Fruit fly (Drosophila melanogaster) whole organism, embryonic: ENCODE measurements around the gene Gas8.

Experiments
- CG12942 ChIP-seq: fragments of 200-800 bp; sonication (Bioruptor generic); optimal IDR thresholded peaks from 3 replicates; lab custom pipeline; 2016; ENCODE audit warnings: missing biosample characterization, missing genetic modification characterization
- CG1647 ChIP-seq: fragments of 200-800 bp; sonication (Bioruptor generic); optimal IDR thresholded peaks from 3 replicates; lab custom pipeline; 2016; ENCODE audit warnings: missing biosample characterization, missing genetic modification characterization
- CG18619 ChIP-seq: fragments of 200-800 bp; sonication (Bioruptor generic); optimal IDR thresholded peaks from 3 replicates; lab custom pipeline; 2017; ENCODE audit warnings: missing biosample characterization, mild to moderate bottlenecking, missing genetic modification characterization
- CG2116 ChIP-seq: fragments of 200-800 bp; sonication (Bioruptor generic); optimal IDR thresholded peaks from 3 replicates; lab custom pipeline; 2018; ENCODE audit warnings: missing biosample characterization, mild to moderate bottlenecking, missing genetic modification characterization
- CG2889 ChIP-seq: fragments of 200-800 bp; sonication (Bioruptor generic); IDR thresholded peaks from 3 replicates; pipeline ENCODE4 v1.3.6; 2022; ENCODE audit warnings: missing biosample characterization, missing genetic modification characterization
- CG30403 ChIP-seq: fragments of 200-800 bp; sonication (Bioruptor generic); optimal IDR thresholded peaks from 3 replicates; lab custom pipeline; 2016; ENCODE audit warnings: missing biosample characterization, missing genetic modification characterization
- CG31224 ChIP-seq: fragments of 200-800 bp; sonication (Bioruptor generic); IDR thresholded peaks from 2 replicates; pipeline ENCODE4 v1.3.6; 2022; ENCODE audit warnings: missing biosample characterization, missing genetic modification characterization
- CG32532 ChIP-seq: fragments of 200-800 bp; sonication (Bioruptor generic); IDR thresholded peaks from 2 replicates; pipeline ENCODE4 v1.3.6; 2022; ENCODE audit warnings: missing biosample characterization, missing genetic modification characterization
- CG3726 ChIP-seq: fragments of 200-800 bp; sonication (Bioruptor generic); IDR thresholded peaks from 3 replicates; pipeline ENCODE4, ENCODE4 v1.3.6; 2022; ENCODE audit warnings: missing biosample characterization, missing genetic modification characterization
- CG3838 ChIP-seq: fragments of 200-800 bp; sonication (Bioruptor generic); optimal IDR thresholded peaks from 3 replicates; lab custom pipeline; 2016; ENCODE audit warnings: missing biosample characterization, missing genetic modification characterization
- CG4282 ChIP-seq: fragments of 200-800 bp; sonication (Bioruptor generic); optimal IDR thresholded peaks from 2 replicates; lab custom pipeline; 2016; ENCODE audit warnings: missing biosample characterization, missing genetic modification characterization
- CG43689 ChIP-seq: fragments of 200-800 bp; sonication (Bioruptor generic); IDR thresholded peaks from 2 replicates; pipeline ENCODE4 v1.3.6; 2022; ENCODE audit warnings: missing biosample characterization, missing genetic modification characterization
- CG4707 ChIP-seq: fragments of 200-800 bp; sonication (Bioruptor generic); optimal IDR thresholded peaks from 2 replicates; lab custom pipeline; 2018; ENCODE audit warnings: missing biosample characterization, mild to moderate bottlenecking, missing genetic modification characterization, moderate library complexity
- CG4730 ChIP-seq: fragments of 200-800 bp; sonication (Bioruptor generic); IDR thresholded peaks from 2 replicates; pipeline ENCODE4 v1.3.6; 2022; ENCODE audit warnings: missing biosample characterization, missing genetic modification characterization
- CG7786 ChIP-seq: fragments of 200-800 bp; sonication (Bioruptor generic); optimal IDR thresholded peaks from 2 replicates; lab custom pipeline; 2016; ENCODE audit warnings: missing biosample characterization, missing genetic modification characterization
- CG8290 ChIP-seq, 3 experiments: fragments of 200-800 bp; sonication (Bioruptor generic); optimal IDR thresholded peaks; 2 replicates each; lab custom pipeline; 2016 to 2019; ENCODE audit warnings: missing biosample characterization in 3 of 3, missing genetic modification characterization in 3 of 3, mild to moderate bottlenecking in 2 of 3, moderate library complexity in 1 of 3
- CTCF ChIP-seq: fragments of 200-800 bp; sonication (Bioruptor generic); optimal IDR thresholded peaks from 2 replicates; lab custom pipeline; 2017; ENCODE audit warnings: missing biosample characterization, mild to moderate bottlenecking, missing genetic modification characterization, moderate library complexity
- Dip3 ChIP-seq: fragments of 200-800 bp; sonication (Bioruptor generic); optimal IDR thresholded peaks from 3 replicates; lab custom pipeline; 2016; ENCODE audit warnings: missing biosample characterization, missing genetic modification characterization
- ERR ChIP-seq: fragments of 200-800 bp; sonication (Bioruptor generic); optimal IDR thresholded peaks from 2 replicates; lab custom pipeline; 2016; ENCODE audit warnings: missing biosample characterization, missing genetic modification characterization
- Elba2 ChIP-seq: fragments of 200-800 bp; sonication (Bioruptor generic); optimal IDR thresholded peaks from 3 replicates; lab custom pipeline; 2016; ENCODE audit warnings: missing biosample characterization, missing genetic modification characterization
- Ets65A ChIP-seq: fragments of 200-800 bp; sonication (Bioruptor generic); peaks from one replicate; lab custom pipeline; 2016; ENCODE audit warnings: missing biosample characterization, missing genetic modification characterization
- Ets97D ChIP-seq: fragments of 200-800 bp; sonication (Bioruptor generic); optimal IDR thresholded peaks from 3 replicates; lab custom pipeline; 2016; ENCODE audit warnings: missing biosample characterization, missing genetic modification characterization
- H15 ChIP-seq: fragments of 200-800 bp; sonication (Bioruptor generic); IDR thresholded peaks from 3 replicates; pipeline ENCODE4 v1.3.6; 2022; ENCODE audit warnings: missing biosample characterization, missing genetic modification characterization
- Poxn ChIP-seq: fragments of 200-800 bp; sonication (Bioruptor generic); IDR thresholded peaks from 2 replicates; pipeline ENCODE4 v1.3.6; 2022; ENCODE audit warnings: missing biosample characterization, missing genetic modification characterization
- Sin3A ChIP-seq: fragments of >200 bp; optimal IDR thresholded peaks from 2 replicates; lab custom pipeline; 2018
- abd-A ChIP-seq: fragments of 200-800 bp; sonication (Bioruptor generic); optimal IDR thresholded peaks from 3 replicates; lab custom pipeline; 2019; ENCODE audit warnings: missing biosample characterization, mild to moderate bottlenecking, missing genetic modification characterization, moderate library complexity
- ac ChIP-seq: fragments of 200-800 bp; sonication (Bioruptor generic); optimal IDR thresholded peaks from 3 replicates; lab custom pipeline; 2017; ENCODE audit warnings: missing biosample characterization, mild to moderate bottlenecking, missing genetic modification characterization
- al ChIP-seq: fragments of 200-800 bp; sonication (Bioruptor generic); IDR thresholded peaks from 2 replicates; pipeline ENCODE4 v1.3.6; 2022; ENCODE audit warnings: missing biosample characterization, missing genetic modification characterization
- cas ChIP-seq: fragments of 200-800 bp; sonication (Bioruptor generic); IDR thresholded peaks from 2 replicates; pipeline ENCODE4 v1.3.6; 2022; ENCODE audit warnings: missing biosample characterization, missing genetic modification characterization
- cato ChIP-seq: fragments of 200-800 bp; sonication (Bioruptor generic); optimal IDR thresholded peaks from 2 replicates; lab custom pipeline; 2016; ENCODE audit warnings: missing biosample characterization, missing genetic modification characterization, borderline replicate concordance
- cg ChIP-seq: fragments of 200-800 bp; sonication (Bioruptor generic); optimal IDR thresholded peaks from 3 replicates; lab custom pipeline; 2019; ENCODE audit warnings: missing biosample characterization, mild to moderate bottlenecking, missing genetic modification characterization, moderate library complexity
- cwo ChIP-seq: fragments of 200-800 bp; sonication (Bioruptor generic); optimal IDR thresholded peaks from 3 replicates; lab custom pipeline; 2017; ENCODE audit warnings: missing biosample characterization, missing genetic modification characterization, mild to moderate bottlenecking, moderate library complexity, missing genetic modification reagents
- dpn ChIP-seq, 2 experiments: fragments of 200-800 bp; sonication (Bioruptor generic); optimal IDR thresholded peaks; 3 replicates each; lab custom pipeline; 2016; ENCODE audit warnings: missing biosample characterization in 2 of 2, missing genetic modification characterization in 2 of 2
- ems ChIP-seq: fragments of 200-800 bp; sonication (Bioruptor generic); optimal IDR thresholded peaks from 3 replicates; lab custom pipeline; 2016; ENCODE audit warnings: missing biosample characterization, missing genetic modification characterization
- fd102C ChIP-seq: fragments of 200-800 bp; sonication (Bioruptor generic); optimal IDR thresholded peaks from 2 replicates; lab custom pipeline; 2018; ENCODE audit warnings: missing biosample characterization, mild to moderate bottlenecking, missing genetic modification characterization, moderate library complexity
- gce ChIP-seq: fragments of 200-800 bp; sonication (Bioruptor generic); IDR thresholded peaks from 3 replicates; pipeline ENCODE4 v1.3.6; 2022; ENCODE audit warnings: missing biosample characterization, missing genetic modification characterization
- ind ChIP-seq: fragments of 200-800 bp; sonication (Bioruptor generic); optimal IDR thresholded peaks from 3 replicates; lab custom pipeline; 2016; ENCODE audit warnings: missing biosample characterization, missing genetic modification characterization
- insv ChIP-seq, 2 experiments: fragments of 200-800 bp; sonication (Bioruptor generic); optimal IDR thresholded peaks; 3 replicates each; lab custom pipeline; 2016 to 2018; ENCODE audit warnings: missing biosample characterization in 2 of 2, missing genetic modification characterization in 2 of 2
- lmd ChIP-seq: fragments of 200-800 bp; sonication (Bioruptor generic); IDR thresholded peaks from 2 replicates; pipeline ENCODE4 v1.3.6; 2022; ENCODE audit warnings: missing biosample characterization, missing genetic modification characterization
- nau ChIP-seq: fragments of 200-800 bp; sonication (Bioruptor generic); optimal IDR thresholded peaks from 3 replicates; lab custom pipeline; 2017; ENCODE audit warnings: missing biosample characterization, mild to moderate bottlenecking, missing genetic modification characterization, missing genetic modification reagents
- pros ChIP-seq: fragments of 200-800 bp; sonication (Bioruptor generic); optimal IDR thresholded peaks from 3 replicates; lab custom pipeline; 2019; ENCODE audit warnings: missing biosample characterization, mild to moderate bottlenecking, missing genetic modification characterization, moderate library complexity
- row ChIP-seq: fragments of 200-800 bp; sonication (Bioruptor generic); IDR thresholded peaks from 3 replicates; pipeline ENCODE4 v1.3.6; 2022; ENCODE audit warnings: missing biosample characterization, missing genetic modification characterization
- salm ChIP-seq: fragments of 200-800 bp; sonication (Bioruptor generic); optimal IDR thresholded peaks from 2 replicates; lab custom pipeline; 2018; ENCODE audit warnings: missing biosample characterization, mild to moderate bottlenecking, missing genetic modification characterization
- sens ChIP-seq: fragments of 200-800 bp; sonication (Bioruptor generic); peaks from one replicate; lab custom pipeline; 2016; ENCODE audit warnings: missing biosample characterization, missing genetic modification characterization
- shn ChIP-seq: fragments of 200-800 bp; sonication (Bioruptor generic); optimal IDR thresholded peaks from 3 replicates; lab custom pipeline; 2016; ENCODE audit warnings: missing biosample characterization, missing genetic modification characterization
- sna ChIP-seq: fragments of 200-800 bp; sonication (Bioruptor generic); IDR thresholded peaks from 2 replicates; pipeline ENCODE4 v1.3.6; 2022; ENCODE audit warnings: missing biosample characterization, missing genetic modification characterization; ENCODE audit not compliant: partially characterized antibody
- stwl ChIP-seq: fragments of 200-800 bp; sonication (Bioruptor generic); optimal IDR thresholded peaks from 3 replicates; lab custom pipeline; 2018; ENCODE audit warnings: missing biosample characterization, mild to moderate bottlenecking, missing genetic modification characterization, moderate library complexity
- ttk ChIP-seq: fragments of 200-800 bp; sonication (Bioruptor generic); IDR thresholded peaks from 2 replicates; pipeline ENCODE4 v2.1.2; 2022; ENCODE audit warnings: missing biosample characterization, missing genetic modification characterization
- z ChIP-seq: fragments of 200-800 bp; sonication (Bioruptor generic); IDR thresholded peaks from 3 replicates; pipeline ENCODE4 v1.3.6; 2022; ENCODE audit warnings: missing biosample characterization, missing genetic modification characterization
- zf30C ChIP-seq: fragments of 200-800 bp; sonication (Bioruptor generic); optimal IDR thresholded peaks from 3 replicates; lab custom pipeline; 2018; ENCODE audit warnings: missing biosample characterization, mild to moderate bottlenecking, missing genetic modification characterization

Gas8 gene

DNA sequence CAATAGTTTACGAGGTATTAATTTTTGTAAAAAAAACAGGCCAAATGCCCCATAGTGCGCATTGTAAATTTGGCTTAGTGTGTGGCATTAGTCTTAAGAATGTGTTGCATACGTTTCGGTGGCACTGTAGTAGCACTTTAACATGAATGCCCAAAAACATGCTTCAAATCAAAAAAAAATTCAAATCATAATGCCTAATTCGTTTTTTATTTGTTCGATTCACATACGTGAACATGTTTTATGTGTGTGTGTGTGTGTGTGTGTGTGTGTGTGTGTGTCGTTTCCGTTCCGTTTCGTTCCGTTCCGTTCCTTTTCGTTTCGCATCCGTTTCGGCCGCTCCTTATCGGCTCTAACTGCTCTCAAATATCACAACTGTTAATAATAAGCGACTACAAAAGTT lies 39.1 kb downstream of the Gas8 start (continued):
- no peak for TF ChIP-seq CG31224 (GFP tag; lab: Robert Waterston, UW)
- TF ChIP-seq CG30403 (GFP tag; lab: Kevin White, UChicago), result no peak
- TF ChIP-seq Sin3A, result no peak
- TF ChIP-seq sna (GFP tag; lab: Robert Waterston, UW), result no peak
- TF ChIP-seq CG3726, result no peak
- TF ChIP-seq nau, result no peak
- no peak for TF ChIP-seq CG4730 (GFP tag; lab: Robert Waterston, UW)
- no peak for TF ChIP-seq Elba2
- TF ChIP-seq sens (GFP tag; lab: Kevin White, UChicago), result peak; percentile 33
- TF ChIP-seq ems (GFP tag; lab: Kevin White, UChicago), result no peak
- no peak for TF ChIP-seq pros (GFP tag; lab: Kevin White, UChicago)
- peak; percentile 23 for TF ChIP-seq Ets97D (GFP tag; lab: Kevin White, UChicago)
- TF ChIP-seq abd-A, result no peak
- TF ChIP-seq CG32532, result peak; percentile 15; the same call in 1 of the 2 replicates
- TF ChIP-seq cg, result peak; percentile 42
- no peak for TF ChIP-seq Ets65A (GFP tag; lab: Kevin White, UChicago)
- no peak for TF ChIP-seq CG8290 (GFP tag; optimal IDR thresholded peaks at IDR 0.05; lab: Kevin White, UChicago)
- TF ChIP-seq CG8290 (tag; optimal IDR thresholded peaks at IDR 0.05; lab: Kevin White, UChicago), result peak in 1 of 2 experiments; percentile 33
- TF ChIP-seq CG4707 (GFP tag; lab: Kevin White, UChicago), result peak; percentile 42
- no peak for TF ChIP-seq fd102C (GFP tag; lab: Kevin White, UChicago)
- TF ChIP-seq CG4282 (GFP tag; lab: Kevin White, UChicago), result no peak
- TF ChIP-seq Poxn (GFP tag; lab: Robert Waterston, UW), result no peak
- peak; percentile 46 for TF ChIP-seq CTCF (GFP tag; lab: Kevin White, UChicago)
- peak; percentile 28 for TF ChIP-seq stwl (tag; lab: Kevin White, UChicago)

DNA sequence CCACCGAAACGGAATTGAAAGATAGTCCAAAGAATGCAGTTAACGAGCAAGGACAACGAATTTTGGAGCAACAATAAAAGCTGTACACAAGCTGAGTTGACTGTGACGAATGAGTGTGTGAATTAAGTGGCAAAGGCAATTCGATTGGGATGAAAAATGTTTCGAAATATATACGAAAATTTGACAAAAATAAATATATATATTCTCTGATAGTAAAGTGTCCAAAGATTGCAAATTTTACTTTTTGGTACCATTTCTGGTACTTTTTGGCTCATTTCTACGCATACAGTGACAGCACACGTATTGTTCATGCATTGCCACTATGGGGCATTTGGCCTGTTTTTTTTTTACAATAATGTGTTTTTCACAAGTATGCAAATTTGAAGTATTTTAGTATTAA lies 40.7 kb downstream of the Gas8 start, which contains the start of gene CG16781:
Gene CG16781 (minus strand): TSS at position 101 of the 400 bp plus-strand sequence.
- TF ChIP-seq z (no peak), H15 (no peak), CG43689 (GFP tag; lab: Robert Waterston, UW) (no peak), ind (GFP tag; lab: Kevin White, UChicago) (no peak), salm (tag; lab: Kevin White, UChicago) (no peak), gce (no peak), ttk (GFP tag; lab: Robert Waterston, UW) (no peak), CG1647 (GFP tag; lab: Kevin White, UChicago) (no peak), CG18619 (GFP tag; lab: Kevin White, UChicago) (no peak), ac (GFP tag; lab: Kevin White, UChicago) (no peak), CG12942 (no peak), ERR (GFP tag; lab: Kevin White, UChicago) (no peak), insv (GFP tag; optimal IDR thresholded peaks at IDR 0.05; lab: Kevin White, UChicago) (no peak), CG3838 (no peak)
- TF ChIP-seq, all 482 proteins: peak for 0

DNA sequence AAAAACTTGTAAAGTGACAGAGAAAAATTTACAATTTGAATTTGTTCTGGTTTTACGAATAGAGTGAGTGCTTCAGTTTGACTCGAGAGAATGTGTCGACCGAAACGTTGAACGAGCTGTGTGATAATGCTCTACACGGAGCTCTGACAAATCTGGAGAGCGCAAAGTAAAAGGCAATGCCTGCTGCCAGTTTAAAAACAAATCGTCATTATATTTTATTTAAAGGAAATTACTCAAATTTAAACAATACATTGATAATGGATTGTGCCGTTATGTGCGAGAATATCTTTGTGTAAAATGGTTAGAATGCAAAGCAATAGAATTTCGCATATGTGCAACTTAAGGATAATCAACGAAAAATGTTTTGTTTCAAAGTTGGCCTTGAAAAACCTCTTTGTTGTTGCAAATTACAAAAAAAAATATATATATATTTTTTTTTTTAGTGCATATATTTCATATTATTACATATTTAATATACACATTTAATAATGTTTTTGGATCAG lies 44.5 kb downstream of the Gas8 start, which contains the start of the genes CG16782 and CG10801:
Gene CG16782 (minus strand): TSS at position 101 of the 503 bp plus-strand sequence.
Gene CG10801 (plus strand): TSS at position 453 of the 503 bp plus-strand sequence.
- no peak for TF ChIP-seq cwo (GFP tag; lab: Kevin White, UChicago)

DNA sequence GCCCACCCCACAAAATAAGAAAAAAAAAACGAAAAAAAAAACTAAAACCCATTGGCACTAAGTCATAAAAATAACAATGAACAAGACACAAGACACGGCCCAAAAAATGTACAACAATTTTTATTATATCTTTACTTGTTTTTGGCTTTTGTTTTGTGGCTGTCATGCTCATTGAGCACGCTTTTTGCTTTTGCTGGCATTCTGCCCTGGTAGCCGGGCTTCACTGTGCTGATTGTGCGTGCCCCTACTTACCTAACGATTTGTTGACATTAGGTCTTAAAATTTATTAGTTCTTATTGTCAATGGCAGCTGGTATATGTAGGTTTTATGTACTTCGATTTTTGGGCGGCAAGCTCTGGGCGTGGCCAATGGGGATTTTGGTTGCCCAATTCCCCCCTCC lies 46.2 kb downstream of the Gas8 start:
- TF ChIP-seq row (GFP tag; lab: Robert Waterston, UW) (peak; percentile 39; the same call in 2 of the 3 replicates), cas (GFP tag; lab: Robert Waterston, UW) (no peak), CG2116 (no peak), Ets65A (GFP tag; lab: Kevin White, UChicago) (peak; percentile 68), shn (GFP tag; lab: Kevin White, UChicago) (no peak), dpn (GFP tag; optimal IDR thresholded peaks at IDR 0.05; lab: Kevin White, UChicago) (no peak), CG2889 (GFP tag; lab: Robert Waterston, UW) (no peak), cato (GFP tag; lab: Kevin White, UChicago) (no peak), al (GFP tag; lab: Robert Waterston, UW) (no peak; the same call in 1 of the 2 replicates), lmd (peak; percentile 19; the same call in 1 of the 2 replicates), zf30C (GFP tag; lab: Kevin White, UChicago) (no peak), CG7786 (GFP tag; lab: Kevin White, UChicago) (no peak), Dip3 (GFP tag; lab: Kevin White, UChicago) (no peak)
